Worm (Caenorhabditis elegans) whole organism, dauer: ENCODE results near the gene T05C3.6.

Experiments
- unc-62 ChIP-seq: sonication (generic microtip); optimal IDR thresholded peaks from 2 replicates; lab custom pipeline; 2017; ENCODE audit warnings: missing biosample characterization, missing genetic modification reagents, missing genetic modification characterization

Gene T05C3.6

ce11 chrV:5499475-5499874 is 9.2 kb downstream of the T05C3.6 start:
- TF ChIP-seq unc-62 (GFP tag; lab: Kevin White, UChicago), result no peak

ce11 chrV:5502701-5503100 is 12.5 kb downstream of the T05C3.6 start:
- TF ChIP-seq unc-62 (GFP tag; lab: Kevin White, UChicago), result no peak

- no peak for TF ChIP-seq unc-62 (GFP tag; lab: Kevin White, UChicago)
Measured at ce11 chrV:5504295-5504694, 14.1 kb downstream of the T05C3.6 start.

ce11 chrV:5504807-5505442 is 14.7 kb downstream of the T05C3.6 start, which contains the start of the genes dnj-19 and nhr-47:
Gene dnj-19 (minus strand): TSS chrV:5504857.
Gene nhr-47 (plus strand): TSS chrV:5505253.
- TF ChIP-seq unc-62 (GFP tag; lab: Kevin White, UChicago), result no peak

- no peak for TF ChIP-seq unc-62 (GFP tag; lab: Kevin White, UChicago)
Measured at ce11 chrV:5509134-5509533, 18.9 kb downstream of the T05C3.6 start.

ce11 chrV:5509966-5510365 is 19.7 kb downstream of the T05C3.6 start:
- no peak for TF ChIP-seq unc-62 (GFP tag; lab: Kevin White, UChicago)

ce11 chrV:5511720-5512119 is 21.5 kb downstream of the T05C3.6 start:
- no peak for TF ChIP-seq unc-62 (GFP tag; lab: Kevin White, UChicago)

ce11 chrV:5512559-5512958 is 22.3 kb downstream of the T05C3.6 start:
- no peak for TF ChIP-seq unc-62 (GFP tag; lab: Kevin White, UChicago)

- TF ChIP-seq unc-62 (GFP tag; lab: Kevin White, UChicago), result no peak
Measured at ce11 chrV:5513630-5514378, 23.6 kb downstream of the T05C3.6 start, which contains the start of the genes hpo-15 and mms-19. Gene hpo-15 (minus strand): TSS chrV:5513830. Gene mms-19 (plus strand): TSS chrV:5514348.

- no peak for TF ChIP-seq unc-62 (GFP tag; lab: Kevin White, UChicago)
Measured at ce11 chrV:5521735-5522241, 31.5 kb downstream of the T05C3.6 start, which contains the start of gene hir-1. Gene hir-1 (plus strand): TSS chrV:5522139.

- no peak for TF ChIP-seq unc-62 (GFP tag; lab: Kevin White, UChicago)
Measured at ce11 chrV:5523260-5523659, 33.0 kb downstream of the T05C3.6 start.

ce11 chrV:5525208-5525607 is 35.0 kb downstream of the T05C3.6 start:
- no peak for TF ChIP-seq unc-62 (GFP tag; lab: Kevin White, UChicago)

ce11 chrV:5527694-5528093 is 37.4 kb downstream of the T05C3.6 start:
- TF ChIP-seq unc-62 (GFP tag; lab: Kevin White, UChicago), result no peak

ce11 chrV:5533755-5534154 is 43.5 kb downstream of the T05C3.6 start, which contains the start of gene grl-1:
Gene grl-1 (minus strand): TSS chrV:5533855.
- no peak for TF ChIP-seq unc-62 (GFP tag; lab: Kevin White, UChicago)

- TF ChIP-seq unc-62 (GFP tag; lab: Kevin White, UChicago), result no peak
Measured at ce11 chrV:5535774-5536173, 45.5 kb downstream of the T05C3.6 start, which contains the start of gene C24G6.8. Gene C24G6.8 (minus strand): TSS chrV:5535874.

ce11 chrV:5536240-5536811 is 46.1 kb downstream of the T05C3.6 start, which contains the start of the genes cox-16 and syp-2:
Gene cox-16 (minus strand): TSS chrV:5536243.
Gene syp-2 (plus strand): TSS chrV:5536487.
- no peak for TF ChIP-seq unc-62 (GFP tag; lab: Kevin White, UChicago)
